Worm (Caenorhabditis elegans) whole organism, L4 larva: ENCODE results near the gene C26F1.3.

Source experiments
- Y5F2A.4 ChIP-seq: fragments of 200-800 bp; sonication (Bioruptor generic); optimal IDR thresholded peaks from 2 replicates; lab custom pipeline; 2018; ENCODE audit warnings: mild to moderate bottlenecking, missing genetic modification characterization, missing compliant biosample characterization
- ZK546.5 ChIP-seq, 2 experiments: sonication (generic microtip); optimal IDR thresholded peaks; 2 replicates each; lab custom pipeline; 2017; ENCODE audit warnings: missing biosample characterization in 2 of 2, missing genetic modification characterization in 2 of 2
- aha-1 ChIP-seq: fragments of 150-350 bp; peaks from one replicate; lab custom pipeline; 2014; ENCODE audit warnings: missing biosample characterization, missing genetic modification characterization
- aly-2 ChIP-seq: sonication (generic microtip); optimal IDR thresholded peaks from 2 replicates; lab custom pipeline; 2018; ENCODE audit warnings: missing biosample characterization, missing genetic modification characterization
- ceh-44 ChIP-seq: fragments of 200-800 bp; sonication (Bioruptor generic); IDR thresholded peaks from 2 replicates; pipeline ENCODE4 v1.3.6; 2022; ENCODE audit warnings: missing genetic modification reagents, missing genetic modification characterization, missing compliant biosample characterization
- ceh-82 ChIP-seq: sonication (generic microtip); optimal IDR thresholded peaks from 2 replicates; lab custom pipeline; 2017; ENCODE audit warnings: missing biosample characterization, missing genetic modification characterization
- ces-1 ChIP-seq: fragments of 150-350 bp; sonication (generic microtip); optimal IDR thresholded peaks from 4 replicates; lab custom pipeline; 2014; ENCODE audit warnings: missing biosample characterization, missing genetic modification reagents, missing genetic modification characterization
- ctbp-1 ChIP-seq: fragments of 200-800 bp; sonication (Bioruptor generic); IDR thresholded peaks from 2 replicates; pipeline ENCODE4 v1.3.6; 2022; ENCODE audit warnings: missing genetic modification reagents, missing genetic modification characterization, missing compliant biosample characterization
- daf-12 ChIP-seq: fragments of 150-350 bp; optimal IDR thresholded peaks from 2 replicates; lab custom pipeline; 2014; ENCODE audit warnings: missing biosample characterization, missing genetic modification reagents, missing genetic modification characterization
- daf-19 ChIP-seq: fragments of 200-800 bp; sonication (Bioruptor generic); conservative IDR thresholded peaks from 2 replicates; pipeline ENCODE4 v1.3.6; 2022; ENCODE audit warnings: missing genetic modification characterization, missing compliant biosample characterization
- dmd-6 ChIP-seq: fragments of 200-800 bp; sonication (Bioruptor generic); IDR thresholded peaks from 2 replicates; pipeline ENCODE4 v1.3.6; 2022; ENCODE audit warnings: missing genetic modification reagents, missing genetic modification characterization, missing compliant biosample characterization
- dmd-8 ChIP-seq: fragments of 200-800 bp; sonication (Bioruptor generic); IDR thresholded peaks from 2 replicates; pipeline ENCODE4 v1.3.6; 2022; ENCODE audit warnings: missing genetic modification characterization, missing compliant biosample characterization
- dpl-1 ChIP-seq: fragments of 150-350 bp; optimal IDR thresholded peaks from 2 replicates; lab custom pipeline; 2014; ENCODE audit warnings: missing biosample characterization, missing genetic modification reagents, missing genetic modification characterization
- fkh-10 ChIP-seq: fragments of 150-350 bp; optimal IDR thresholded peaks from 2 replicates; lab custom pipeline; 2014; ENCODE audit warnings: missing biosample characterization, missing genetic modification reagents, missing genetic modification characterization
- hif-1 ChIP-seq, 2 experiments: sonication (generic microtip); optimal IDR thresholded peaks; 2 replicates each; lab custom pipeline; 2016 to 2017; ENCODE audit warnings: missing compliant biosample characterization in 2 of 2, missing genetic modification characterization in 2 of 2, missing genetic modification reagents in 2 of 2, missing genotype in 2 of 2, mild to moderate bottlenecking in 1 of 2
- hlh-11 ChIP-seq: fragments of 200-800 bp; sonication (Bioruptor generic); optimal IDR thresholded peaks from 2 replicates; lab custom pipeline; 2018; ENCODE audit warnings: mild to moderate bottlenecking, missing genetic modification characterization, missing compliant biosample characterization
- hlh-30 ChIP-seq: sonication (generic microtip); optimal IDR thresholded peaks from 2 replicates; lab custom pipeline; 2017; ENCODE audit warnings: antibody characterized with exemption, mild to moderate bottlenecking, missing genetic modification characterization, missing compliant biosample characterization; ENCODE audit not compliant: insufficient read depth
- lin-1 ChIP-seq: fragments of 200-800 bp; sonication (Bioruptor generic); IDR thresholded peaks from 2 replicates; pipeline ENCODE4 v1.3.6; 2022; ENCODE audit warnings: missing genetic modification reagents, missing genetic modification characterization, missing compliant biosample characterization
- lin-38 ChIP-seq: fragments of 200-800 bp; sonication (Bioruptor generic); IDR thresholded peaks from 2 replicates; pipeline ENCODE4 v1.3.6; 2022; ENCODE audit warnings: missing genetic modification reagents, missing genetic modification characterization, missing compliant biosample characterization
- lsy-2 ChIP-seq, 2 experiments: fragments of 150-350 bp in 1 of 2; sonication (generic microtip) in 1 of 2; optimal IDR thresholded peaks; 2 replicates each; lab custom pipeline; 2014 to 2017; ENCODE audit warnings: missing biosample characterization in 2 of 2, missing genetic modification characterization in 2 of 2
- madf-9 ChIP-seq: fragments of 200-800 bp; sonication (Bioruptor generic); conservative IDR thresholded peaks from 2 replicates; pipeline ENCODE4 v1.3.6; 2022; ENCODE audit warnings: missing genetic modification reagents, missing genetic modification characterization, missing compliant biosample characterization
- mep-1 ChIP-seq: fragments of 150-350 bp; sonication (generic microtip); optimal IDR thresholded peaks from 3 replicates; lab custom pipeline; 2014; ENCODE audit warnings: missing biosample characterization, missing genetic modification characterization
- mes-2 ChIP-seq: sonication (generic microtip); optimal IDR thresholded peaks from 2 replicates; lab custom pipeline; 2016; ENCODE audit warnings: missing genotype, mild to moderate bottlenecking, missing genetic modification characterization, missing compliant biosample characterization; ENCODE audit not compliant: poor library complexity, severe bottlenecking
- nhr-237 ChIP-seq: sonication (generic microtip); optimal IDR thresholded peaks from 2 replicates; lab custom pipeline; 2017; ENCODE audit warnings: missing biosample characterization, missing genetic modification characterization
- nhr-28 ChIP-seq: fragments of 150-350 bp; optimal IDR thresholded peaks from 2 replicates; lab custom pipeline; 2014; ENCODE audit warnings: missing biosample characterization, missing genetic modification characterization
- nhr-41 ChIP-seq: fragments of 200-800 bp; sonication (Bioruptor generic); IDR thresholded peaks from 2 replicates; pipeline ENCODE4 v1.3.6; 2022; ENCODE audit warnings: missing genetic modification reagents, missing genetic modification characterization, missing compliant biosample characterization
- nhr-76 ChIP-seq: fragments of 150-350 bp; optimal IDR thresholded peaks from 2 replicates; lab custom pipeline; 2014; ENCODE audit warnings: missing biosample characterization, missing genetic modification characterization
- nhr-77 ChIP-seq: fragments of 150-350 bp; optimal IDR thresholded peaks from 2 replicates; lab custom pipeline; 2014; ENCODE audit warnings: missing biosample characterization, missing genetic modification characterization
- php-3 ChIP-seq: fragments of 200-800 bp; sonication (Bioruptor generic); IDR thresholded peaks from 2 replicates; pipeline ENCODE4 v1.3.6; 2022; ENCODE audit warnings: missing genetic modification reagents, missing genetic modification characterization, missing compliant biosample characterization
- pqm-1 ChIP-seq: sonication (generic microtip); optimal IDR thresholded peaks from 2 replicates; lab custom pipeline; 2017; ENCODE audit warnings: missing biosample characterization, missing genetic modification characterization
- skn-1 ChIP-seq: fragments of 150-350 bp; optimal IDR thresholded peaks from 2 replicates; lab custom pipeline; 2014; ENCODE audit warnings: missing biosample characterization, missing genetic modification characterization
- spr-1 ChIP-seq: sonication (generic microtip); optimal IDR thresholded peaks from 2 replicates; lab custom pipeline; 2016; ENCODE audit warnings: mild to moderate bottlenecking, missing genetic modification characterization, missing compliant biosample characterization
- spr-3 ChIP-seq: fragments of 200-800 bp; sonication (Bioruptor generic); optimal IDR thresholded peaks from 2 replicates; lab custom pipeline; 2018; ENCODE audit warnings: mild to moderate bottlenecking, missing genetic modification characterization, missing compliant biosample characterization
- unc-130 ChIP-seq: sonication (generic microtip); optimal IDR thresholded peaks from 2 replicates; lab custom pipeline; 2016; ENCODE audit warnings: missing genetic modification reagents, missing genetic modification characterization, missing compliant biosample characterization
- unc-39 ChIP-seq: sonication (generic microtip); optimal IDR thresholded peaks from 2 replicates; lab custom pipeline; 2017; ENCODE audit warnings: missing biosample characterization, missing genetic modification characterization
- unc-62 ChIP-seq, 3 experiments: fragments of 150-350 bp in 1 of 3; sonication (generic microtip); optimal IDR thresholded peaks in 2 of 3; peaks in 1 of 3; 1 replicate in 1 of 3; 2 replicates in 2 of 3; lab custom pipeline; 2014 to 2017; ENCODE audit warnings: missing biosample characterization in 3 of 3, missing genetic modification characterization in 3 of 3, missing genetic modification reagents in 3 of 3, missing genotype in 1 of 3
- vab-7 ChIP-seq: fragments of 200-800 bp; sonication (Bioruptor generic); IDR thresholded peaks from 2 replicates; pipeline ENCODE4 v1.3.6; 2022; ENCODE audit warnings: missing genetic modification reagents, missing genetic modification characterization, missing compliant biosample characterization
- zip-2 ChIP-seq: fragments of 150-350 bp; optimal IDR thresholded peaks from 2 replicates; lab custom pipeline; 2014; ENCODE audit warnings: missing biosample characterization, missing genetic modification characterization

The C26F1.3 gene

ce11 chrV:7816486-7816885, 39.4 kb downstream of the C26F1.3 start:
- TF ChIP-seq ceh-82 (tag; lab: Kevin White, UChicago) = no peak
- TF ChIP-seq dmd-8 (GFP tag; lab: Robert Waterston, UW) = no peak
- TF ChIP-seq nhr-76 (tag; lab: Kevin White, UChicago) = no peak
- 0 out of 2 replicates have a peak, but pooled peaks have one; percentile 31 for TF ChIP-seq ctbp-1 (GFP tag; lab: Robert Waterston, UW)
- TF ChIP-seq daf-12 (tag; lab: Kevin White, UChicago) = no peak
- TF ChIP-seq ces-1 (GFP tag; lab: Kevin White, UChicago) = peak; percentile 65
- peak; percentile 56 for TF ChIP-seq fkh-10 (GFP tag; lab: Kevin White, UChicago)

ce11 chrV:7819585-7819984, 42.5 kb downstream of the C26F1.3 start:
- TF ChIP-seq aly-2 (no peak), hlh-30 (tag; lab: Kevin White, UChicago) (no peak), fkh-10 (GFP tag; lab: Kevin White, UChicago) (peak; percentile 19), Y5F2A.4 (GFP tag; lab: Kevin White, UChicago) (no peak), ZK546.5 (tag; optimal IDR thresholded peaks at IDR 0.05; lab: Kevin White, UChicago) (no peak), skn-1 (tag; lab: Kevin White, UChicago) (no peak), zip-2 (tag; lab: Kevin White, UChicago) (no peak)

DNA sequence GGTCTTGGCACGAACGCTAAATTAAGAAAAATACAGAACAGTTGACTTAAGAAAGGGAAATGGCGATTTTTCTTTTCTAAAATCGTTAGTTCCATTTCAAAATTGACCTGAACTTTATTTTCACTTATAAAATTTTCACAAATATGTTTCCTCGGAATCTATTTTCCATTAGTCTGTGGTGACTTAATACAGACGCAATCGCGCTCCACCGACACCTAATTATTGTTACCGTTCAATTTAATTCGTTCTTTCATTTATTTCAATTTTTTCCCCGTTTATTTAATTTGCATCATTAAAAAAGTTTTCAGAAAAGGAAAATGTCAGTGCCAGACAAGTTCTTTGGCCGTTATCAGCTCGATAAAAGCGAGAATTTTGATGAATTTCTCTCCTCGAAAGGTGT, 43.2 kb downstream of the C26F1.3 start, which contains the start of gene lbp-4:
TSS of gene lbp-4 (plus strand) at position 309 of the 400 bp plus-strand sequence.
- peak; percentile 61 for TF ChIP-seq mep-1
- peak; percentile 23 for TF ChIP-seq dpl-1
- peak; percentile 15 for TF ChIP-seq unc-130
- no peak for TF ChIP-seq ctbp-1 (GFP tag; lab: Robert Waterston, UW)
- no peak for TF ChIP-seq daf-19
- TF ChIP-seq ceh-44 (GFP tag; lab: Robert Waterston, UW) = no peak
- TF ChIP-seq pqm-1 = peak; percentile 56
- peak; percentile 88 for TF ChIP-seq lin-38 (GFP tag; lab: Robert Waterston, UW)
- TF ChIP-seq unc-39 (tag; lab: Kevin White, UChicago) = no peak
- TF ChIP-seq spr-1 (tag; lab: Kevin White, UChicago) = no peak
- no peak for TF ChIP-seq unc-62 (GFP tag; optimal IDR thresholded peaks at IDR 0.05 in 1 of 2; lab: Kevin White, UChicago)
- no peak for TF ChIP-seq unc-62 (tag; optimal IDR thresholded peaks at IDR 0.05; lab: Kevin White, UChicago)
- TF ChIP-seq nhr-28 (tag; lab: Kevin White, UChicago) = peak; percentile 32
- no peak for TF ChIP-seq nhr-237 (tag; lab: Kevin White, UChicago)
- TF ChIP-seq dmd-6 (GFP tag; lab: Robert Waterston, UW) = peak; percentile 41; the same call in 1 of the 2 replicates
- peak in 1 of 2 experiments; percentile 64 for TF ChIP-seq lsy-2 (tag; optimal IDR thresholded peaks at IDR 0.05; lab: Kevin White, UChicago)
- TF ChIP-seq vab-7 = no peak
- peak; percentile 8 for TF ChIP-seq hlh-11 (tag; lab: Kevin White, UChicago)
- TF ChIP-seq hif-1 (tag; optimal IDR thresholded peaks at IDR 0.05; lab: Kevin White, UChicago) = peak in 1 of 2 experiments; percentile 46
- peak; percentile 17 for TF ChIP-seq aha-1
- no peak for TF ChIP-seq spr-3
- no peak for TF ChIP-seq madf-9
- no peak for TF ChIP-seq php-3 (GFP tag; lab: Robert Waterston, UW)
- TF ChIP-seq nhr-41 (GFP tag; lab: Robert Waterston, UW) = no peak
- no peak for TF ChIP-seq nhr-76 (tag; lab: Kevin White, UChicago)
- no peak for TF ChIP-seq lin-1 (GFP tag; lab: Robert Waterston, UW)
- peak; percentile 57 for TF ChIP-seq nhr-77 (tag; lab: Kevin White, UChicago)
- TF ChIP-seq mes-2 (tag; lab: Kevin White, UChicago) = peak; percentile 89
- TF ChIP-seq aly-2 = no peak
